Fruit fly (Drosophila melanogaster): Measurements from ENCODE around the gene lectin-22C.

lectin-22C gene

dm6 chr2L:2037165-2037550, at the start of gene lectin-22C:
lectin-22C (minus strand) TSS chr2L:2037265.
- TF ChIP-seq CG14655 (GFP tag; optimal IDR thresholded peaks at IDR 0.05) (no peak), rn (GFP tag; IDR thresholded peaks at IDR 0.05) (no peak), CG8301 (tag; optimal IDR thresholded peaks at IDR 0.05) (no peak), CG9948 (tag; optimal IDR thresholded peaks at IDR 0.05) (no peak), CG34367 (tag; optimal IDR thresholded peaks at IDR 0.05) (no peak), gl (tag; optimal IDR thresholded peaks at IDR 0.05) (no peak)

dm6 chr2L:2084349-2084748, 47.3 kb upstream of the lectin-22C start:
- TF ChIP-seq D1 (tag; optimal IDR thresholded peaks at IDR 0.05) (no peak), CG32121 (GFP tag; IDR thresholded peaks at IDR 0.05) (no peak), CG17806 (tag; optimal IDR thresholded peaks at IDR 0.05) (no peak), rn (GFP tag; IDR thresholded peaks at IDR 0.05) (0 out of 2 replicates have a peak, but pooled peaks have one; percentile 43), fd96Ca (GFP tag; IDR thresholded peaks at IDR 0.05) (peak; percentile 52; the same call in 1 of the 3 replicates), CG4496 (GFP tag; IDR thresholded peaks at IDR 0.05) (0 out of 3 replicates have a peak, but pooled peaks have one; percentile 44), CG34367 (tag; optimal IDR thresholded peaks at IDR 0.05) (no peak)

- no peak for TF ChIP-seq CG9948 (tag; optimal IDR thresholded peaks at IDR 0.05)
- TF ChIP-seq CG8159 (tag; optimal IDR thresholded peaks at IDR 0.05) = no peak
- TF ChIP-seq Ets98B (GFP tag; IDR thresholded peaks at IDR 0.05) = no peak
- no peak for TF ChIP-seq Pif1A (GFP tag; optimal IDR thresholded peaks at IDR 0.05)
- no peak for TF ChIP-seq CG12605 (GFP tag; IDR thresholded peaks at IDR 0.05)
- no peak for TF ChIP-seq EcR (GFP tag; optimal IDR thresholded peaks at IDR 0.05)
- no peak for TF ChIP-seq Pif1B (GFP tag; optimal IDR thresholded peaks at IDR 0.05)
These were observed 42.6 kb upstream of the lectin-22C start, which contains the start of gene CG12674 for dm6 chr2L:2079619-2080018. CG12674 (plus strand) TSS chr2L:2079919.

dm6 chr2L:2072970-2073369, 35.9 kb upstream of the lectin-22C start:
- TF ChIP-seq CG15710 (tag; optimal IDR thresholded peaks at IDR 0.05) (peak; percentile 53), CG10348 (GFP tag; IDR thresholded peaks at IDR 0.05) (no peak), CG4496 (GFP tag; IDR thresholded peaks at IDR 0.05) (no peak), Ets98B (GFP tag; IDR thresholded peaks at IDR 0.05) (no peak), CG9948 (tag; optimal IDR thresholded peaks at IDR 0.05) (peak; percentile 40), CG8301 (tag; optimal IDR thresholded peaks at IDR 0.05) (no peak), rn (GFP tag; IDR thresholded peaks at IDR 0.05) (no peak), D1 (tag; optimal IDR thresholded peaks at IDR 0.05) (no peak), CG32121 (GFP tag; IDR thresholded peaks at IDR 0.05) (no peak), gl (tag; optimal IDR thresholded peaks at IDR 0.05) (no peak), CG17806 (tag; optimal IDR thresholded peaks at IDR 0.05) (no peak), Pif1B (GFP tag; optimal IDR thresholded peaks at IDR 0.05) (peak; percentile 2), CG13204 (GFP tag; optimal IDR thresholded peaks at IDR 0.05) (peak; percentile 2), EcR (GFP tag; optimal IDR thresholded peaks at IDR 0.05) (no peak), CG8159 (tag; optimal IDR thresholded peaks at IDR 0.05) (peak; percentile 65), Snoo (tag; optimal IDR thresholded peaks at IDR 0.05) (no peak), CG12605 (GFP tag; IDR thresholded peaks at IDR 0.05) (no peak), CG14655 (GFP tag; optimal IDR thresholded peaks at IDR 0.05) (peak; percentile 36), CG34367 (tag; optimal IDR thresholded peaks at IDR 0.05) (peak; percentile 43), fd96Ca (GFP tag; IDR thresholded peaks at IDR 0.05) (0 out of 3 replicates have a peak, but pooled peaks have one; percentile 28), Pif1A (GFP tag; optimal IDR thresholded peaks at IDR 0.05) (peak; percentile 33)

- no peak for TF ChIP-seq EcR (GFP tag; optimal IDR thresholded peaks at IDR 0.05)
- no peak for TF ChIP-seq rn (GFP tag; IDR thresholded peaks at IDR 0.05)
- no peak for TF ChIP-seq Snoo (tag; optimal IDR thresholded peaks at IDR 0.05)
- TF ChIP-seq CG34367 (tag; optimal IDR thresholded peaks at IDR 0.05) = no peak
- no peak for TF ChIP-seq CG12605 (GFP tag; IDR thresholded peaks at IDR 0.05)
- no peak for TF ChIP-seq fd96Ca (GFP tag; IDR thresholded peaks at IDR 0.05)
- no peak for TF ChIP-seq gl (tag; optimal IDR thresholded peaks at IDR 0.05)
- TF ChIP-seq D1 (tag; optimal IDR thresholded peaks at IDR 0.05) = no peak
- no peak for TF ChIP-seq Ets98B (GFP tag; IDR thresholded peaks at IDR 0.05)
- no peak for TF ChIP-seq Pif1B (GFP tag; optimal IDR thresholded peaks at IDR 0.05)
- no peak for TF ChIP-seq CG9948 (tag; optimal IDR thresholded peaks at IDR 0.05)
- TF ChIP-seq CG32121 (GFP tag; IDR thresholded peaks at IDR 0.05) = no peak
- no peak for TF ChIP-seq CG15710 (tag; optimal IDR thresholded peaks at IDR 0.05)
- TF ChIP-seq CG14655 (GFP tag; optimal IDR thresholded peaks at IDR 0.05) = no peak
- TF ChIP-seq CG13204 (GFP tag; optimal IDR thresholded peaks at IDR 0.05) = no peak
- TF ChIP-seq CG4496 (GFP tag; IDR thresholded peaks at IDR 0.05) = no peak
- no peak for TF ChIP-seq CG8301 (tag; optimal IDR thresholded peaks at IDR 0.05)
- TF ChIP-seq CG8159 (tag; optimal IDR thresholded peaks at IDR 0.05) = no peak
- no peak for TF ChIP-seq CG17806 (tag; optimal IDR thresholded peaks at IDR 0.05)
These were observed 17.2 kb upstream of the lectin-22C start, which contains the start of gene Or22c for dm6 chr2L:2054289-2054688. Or22c (plus strand) TSS chr2L:2054589.

dm6 chr2L:2045265-2045664, 8.2 kb upstream of the lectin-22C start, which contains the start of gene Kebab:
Kebab (plus strand) TSS chr2L:2045494.
- no peak for TF ChIP-seq Ets98B (GFP tag; IDR thresholded peaks at IDR 0.05)
- TF ChIP-seq EcR (GFP tag; optimal IDR thresholded peaks at IDR 0.05) = no peak
- TF ChIP-seq CG34367 (tag; optimal IDR thresholded peaks at IDR 0.05) = no peak
- TF ChIP-seq Pif1B (GFP tag; optimal IDR thresholded peaks at IDR 0.05) = no peak
- no peak for TF ChIP-seq D1 (tag; optimal IDR thresholded peaks at IDR 0.05)

dm6 chr2L:2044826-2045225, 7.8 kb upstream of the lectin-22C start:
- TF ChIP-seq CG15710 (tag; optimal IDR thresholded peaks at IDR 0.05) (no peak), Snoo (tag; optimal IDR thresholded peaks at IDR 0.05) (no peak), CG4496 (GFP tag; IDR thresholded peaks at IDR 0.05) (no peak), gl (tag; optimal IDR thresholded peaks at IDR 0.05) (no peak), Ets98B (GFP tag; IDR thresholded peaks at IDR 0.05) (no peak), fd96Ca (GFP tag; IDR thresholded peaks at IDR 0.05) (no peak), CG32121 (GFP tag; IDR thresholded peaks at IDR 0.05) (no peak), CG10348 (GFP tag; IDR thresholded peaks at IDR 0.05) (no peak), Pif1B (GFP tag; optimal IDR thresholded peaks at IDR 0.05) (no peak), CG34367 (tag; optimal IDR thresholded peaks at IDR 0.05) (no peak), CG14655 (GFP tag; optimal IDR thresholded peaks at IDR 0.05) (no peak), EcR (GFP tag; optimal IDR thresholded peaks at IDR 0.05) (no peak), CG9948 (tag; optimal IDR thresholded peaks at IDR 0.05) (no peak), rn (GFP tag; IDR thresholded peaks at IDR 0.05) (no peak), CG17806 (tag; optimal IDR thresholded peaks at IDR 0.05) (no peak), CG13204 (GFP tag; optimal IDR thresholded peaks at IDR 0.05) (no peak), Pif1A (GFP tag; optimal IDR thresholded peaks at IDR 0.05) (no peak)

Data from whole organism, pupa.